Worm (Caenorhabditis elegans) whole organism, L2 larva: Measurements from ENCODE around the gene par-4.

Experiments
- ama-1 ChIP-seq: fragments of 150-350 bp; optimal IDR thresholded peaks from 2 replicates; lab custom pipeline; 2018; ENCODE audit warnings: inconsistent platforms
- ceh-82 ChIP-seq: fragments of 150-350 bp; optimal IDR thresholded peaks from 2 replicates; lab custom pipeline; 2014; ENCODE audit warnings: missing biosample characterization, missing genetic modification characterization
- egl-27 ChIP-seq: sonication (generic microtip); optimal IDR thresholded peaks from 3 replicates; lab custom pipeline; 2017; ENCODE audit warnings: missing biosample characterization, missing genetic modification reagents, missing genetic modification characterization
- elt-3 ChIP-seq: sonication (generic microtip); optimal IDR thresholded peaks from 2 replicates; lab custom pipeline; 2017; ENCODE audit warnings: missing biosample characterization, missing genetic modification characterization
- lin-11 ChIP-seq: fragments of 150-350 bp; sonication (generic microtip); optimal IDR thresholded peaks from 2 replicates; lab custom pipeline; 2014; ENCODE audit warnings: missing biosample characterization, missing genetic modification characterization, inconsistent platforms, mixed read lengths
- nhr-10 ChIP-seq: sonication (generic microtip); optimal IDR thresholded peaks from 2 replicates; lab custom pipeline; 2017; ENCODE audit warnings: missing biosample characterization, missing genetic modification characterization
- nhr-11 ChIP-seq: fragments of 150-350 bp; optimal IDR thresholded peaks from 2 replicates; lab custom pipeline; 2014; ENCODE audit warnings: missing biosample characterization, missing genetic modification characterization
- nhr-23 ChIP-seq: fragments of 150-350 bp; optimal IDR thresholded peaks from 2 replicates; lab custom pipeline; 2014; ENCODE audit warnings: missing biosample characterization, missing genetic modification reagents, missing genetic modification characterization
- nhr-237 ChIP-seq: fragments of 150-350 bp; optimal IDR thresholded peaks from 2 replicates; lab custom pipeline; 2014; ENCODE audit warnings: missing biosample characterization, missing genetic modification characterization
- sem-4 ChIP-seq: fragments of 150-350 bp; optimal IDR thresholded peaks from 2 replicates; lab custom pipeline; 2014; ENCODE audit warnings: missing biosample characterization, missing genetic modification reagents, missing genetic modification characterization
- snpc-4 ChIP-seq: fragments of 150-350 bp; optimal IDR thresholded peaks from 2 replicates; lab custom pipeline; 2014; ENCODE audit warnings: missing biosample characterization, missing genetic modification characterization

ce11 chrV:18125075-18125474 is 26.6 kb downstream of the par-4 start, which contains the start of gene fbxa-210:
- TF ChIP-seq nhr-237 (tag; lab: Kevin White, UChicago) (no peak), nhr-10 (no peak), snpc-4 (tag; lab: Kevin White, UChicago) (no peak), ceh-82 (tag; lab: Kevin White, UChicago) (no peak), nhr-11 (tag; lab: Kevin White, UChicago) (no peak), lin-11 (tag; lab: Kevin White, UChicago) (no peak), nhr-23 (tag; lab: Kevin White, UChicago) (no peak), sem-4 (no peak), ama-1 (lab: Kevin White, UChicago) (no peak), elt-3 (tag; lab: Kevin White, UChicago) (no peak), egl-27 (tag; lab: Kevin White, UChicago) (no peak)
